Worm (Caenorhabditis elegans) whole organism, early embryonic: Measurements from ENCODE around the gene F49F1.5.

Source experiments
- B0310.2 ChIP-seq: sonication (generic microtip); optimal IDR thresholded peaks from 2 replicates; lab custom pipeline; 2016; ENCODE audit warnings: mild to moderate bottlenecking, missing genetic modification characterization, missing compliant biosample characterization
- F13C5.2 ChIP-seq: sonication (generic microtip); optimal IDR thresholded peaks from 2 replicates; lab custom pipeline; 2017; ENCODE audit warnings: mild to moderate bottlenecking, missing genetic modification characterization, inconsistent platforms, missing compliant biosample characterization
- aly-1 ChIP-seq: sonication (generic microtip); optimal IDR thresholded peaks from 2 replicates; lab custom pipeline; 2016; ENCODE audit warnings: missing genetic modification characterization, missing compliant biosample characterization
- ama-1 ChIP-seq: fragments of 150-350 bp; optimal IDR thresholded peaks from 2 replicates; lab custom pipeline; 2014
- ceh-13 ChIP-seq: fragments of 200-800 bp; sonication (Bioruptor generic); optimal IDR thresholded peaks from 2 replicates; lab custom pipeline; 2018; ENCODE audit warnings: mild to moderate bottlenecking, missing genetic modification characterization, missing compliant biosample characterization
- ceh-36 ChIP-seq: sonication (generic microtip); optimal IDR thresholded peaks from 2 replicates; lab custom pipeline; 2016; ENCODE audit warnings: missing genetic modification characterization, inconsistent platforms, missing compliant biosample characterization
- ets-7 ChIP-seq: sonication (generic microtip); optimal IDR thresholded peaks from 2 replicates; lab custom pipeline; 2016; ENCODE audit warnings: missing genotype, missing genetic modification characterization, missing compliant biosample characterization
- flt-1 ChIP-seq: fragments of 200-800 bp; sonication (Bioruptor generic); IDR thresholded peaks from 2 replicates; pipeline ENCODE4 v1.3.6; 2022; ENCODE audit warnings: missing genetic modification characterization, missing compliant biosample characterization
- hmg-4 ChIP-seq: fragments of 200-800 bp; sonication (Bioruptor generic); optimal IDR thresholded peaks from 2 replicates; lab custom pipeline; 2018; ENCODE audit warnings: mild to moderate bottlenecking, missing genetic modification characterization, missing compliant biosample characterization
- pes-1 ChIP-seq: fragments of 200-800 bp; sonication (Bioruptor generic); IDR thresholded peaks from 2 replicates; pipeline ENCODE4 v1.3.6; 2022; ENCODE audit warnings: missing genetic modification reagents, missing genetic modification characterization, missing compliant biosample characterization
- scrt-1 ChIP-seq: fragments of 200-800 bp; sonication (Bioruptor generic); IDR thresholded peaks from 2 replicates; pipeline ENCODE4 v1.3.6; 2022; ENCODE audit warnings: missing genetic modification characterization, missing compliant biosample characterization
- sea-1 ChIP-seq: fragments of 200-800 bp; sonication (Bioruptor generic); conservative IDR thresholded peaks from 2 replicates; pipeline ENCODE4 v1.3.6; 2022; ENCODE audit warnings: missing genetic modification characterization, missing compliant biosample characterization
- tbx-11 ChIP-seq: fragments of 200-800 bp; sonication (Bioruptor generic); IDR thresholded peaks from 2 replicates; pipeline ENCODE4 v1.3.6; 2022; ENCODE audit warnings: missing genetic modification characterization, missing compliant biosample characterization
- tbx-37 ChIP-seq: fragments of 200-800 bp; sonication (Bioruptor generic); conservative IDR thresholded peaks from 2 replicates; pipeline ENCODE4 v1.3.6; 2022; ENCODE audit warnings: missing genetic modification reagents, missing genetic modification characterization, missing compliant biosample characterization

DNA sequence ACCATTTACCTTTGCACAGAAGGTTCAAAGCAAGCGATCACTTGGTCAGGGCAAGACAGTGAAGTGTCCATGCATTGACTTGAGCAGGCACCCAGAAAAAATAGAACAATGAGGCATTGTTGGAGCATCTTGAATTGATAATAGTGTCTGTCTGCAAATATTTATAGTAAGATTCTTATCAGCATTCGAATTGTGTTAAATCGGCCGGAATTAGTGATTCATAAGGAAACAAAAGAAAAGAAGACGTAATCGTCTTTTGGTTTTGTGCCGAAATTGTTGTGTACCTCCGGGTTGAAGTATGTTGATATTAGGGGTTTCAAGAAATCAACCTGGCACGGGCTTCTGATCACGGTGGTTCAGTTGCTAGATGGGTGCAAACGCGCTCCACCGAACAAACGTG is at the start of gene F49F1.5:
- TF ChIP-seq ama-1 (lab: Kevin White, UChicago) (no peak), hmg-4 (GFP tag; lab: Kevin White, UChicago) (no peak), F13C5.2 (no peak), sea-1 (GFP tag; lab: Robert Waterston, UW) (no peak), B0310.2 (no peak), flt-1 (no peak), ets-7 (no peak), tbx-37 (GFP tag; lab: Robert Waterston, UW) (no peak), aly-1 (tag; lab: Kevin White, UChicago) (no peak), tbx-11 (GFP tag; lab: Robert Waterston, UW) (no peak), scrt-1 (GFP tag; lab: Robert Waterston, UW) (no peak), ceh-13 (no peak), pes-1 (GFP tag; lab: Robert Waterston, UW) (no peak), ceh-36 (tag; lab: Kevin White, UChicago) (no peak)
